Fruit fly (Drosophila melanogaster) Kc167 (cell line): ENCODE measurements around the gene CG32454.
"Not testable (repeated sequence)": the region's sequence is repeated elsewhere in the genome, so short reads cannot be mapped to it uniquely, and the experiment has no call there.

ENCODE experiments used
- Myc ChIP-seq: fragments of >200 bp; optimal IDR thresholded peaks from 2 replicates; lab custom pipeline; 2017; ENCODE audit warnings: missing external identifiers
- Sin3A ChIP-seq: fragments of >200 bp; optimal IDR thresholded peaks from 2 replicates; lab custom pipeline; 2018; ENCODE audit warnings: missing external identifiers
- h ChIP-seq: fragments of >200 bp; optimal IDR thresholded peaks from 3 replicates; lab custom pipeline; 2018; ENCODE audit warnings: missing external identifiers
- insv ChIP-seq: fragments of >200 bp; optimal IDR thresholded peaks from 3 replicates; lab custom pipeline; 2018; ENCODE audit warnings: missing external identifiers
- psq ChIP-seq: fragments of >200 bp; optimal IDR thresholded peaks from 2 replicates; lab custom pipeline; 2017; ENCODE audit warnings: missing external identifiers
- ttk ChIP-seq: sonication (Bioruptor generic); optimal IDR thresholded peaks from 2 replicates; lab custom pipeline; 2017; ENCODE audit warnings: missing external identifiers

The CG32454 gene

dm6 chr3L:22729466-22729865, at the start of gene CG32454:
CG32454 (plus strand) TSS chr3L:22729766.
- TF ChIP-seq Sin3A (lab: Kevin White, UChicago) (no peak), insv (lab: Kevin White, UChicago) (no peak), psq (lab: Kevin White, UChicago) (no peak), ttk (no peak), h (no peak), Myc (lab: Kevin White, UChicago) (no peak)

- TF ChIP-seq Sin3A (lab: Kevin White, UChicago) (no peak), ttk (no peak), psq (lab: Kevin White, UChicago) (no peak)
Observed at dm6 chr3L:22680932-22681331, 48.6 kb upstream of the CG32454 start.

DNA sequence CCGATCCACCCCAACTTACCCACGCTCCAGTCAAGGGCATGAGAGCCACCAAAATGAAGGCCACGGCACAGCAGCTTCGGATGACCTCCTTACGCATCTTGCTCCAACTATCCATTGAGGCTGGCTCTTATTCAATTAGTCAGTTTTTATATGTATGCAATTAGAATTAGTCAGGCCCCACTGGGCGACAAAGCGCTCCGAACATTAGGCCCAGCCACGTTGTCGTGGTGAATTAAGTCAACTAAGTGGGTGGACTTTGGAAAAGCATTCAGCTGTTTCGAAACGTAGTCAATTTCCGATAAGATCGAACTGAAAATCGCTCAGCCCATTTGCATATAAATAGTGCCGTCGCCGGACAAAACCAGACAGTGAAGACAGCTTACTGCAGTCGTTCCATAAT, 42.6 kb upstream of the CG32454 start, which contains the start of the genes CG14455 and CG14456:
CG14455 (minus strand) TSS at position 101 of the 400 bp plus-strand sequence.
CG14456 (plus strand) TSS at position 236 of the 400 bp plus-strand sequence.
- TF ChIP-seq Sin3A (lab: Kevin White, UChicago) = no peak
- TF ChIP-seq ttk = no peak
- no peak for TF ChIP-seq h
- TF ChIP-seq insv (lab: Kevin White, UChicago) = no peak
- no peak for TF ChIP-seq psq (lab: Kevin White, UChicago)
- TF ChIP-seq Myc (lab: Kevin White, UChicago) = no peak

dm6 chr3L:22692428-22692827, 37.1 kb upstream of the CG32454 start, which contains the start of gene CG14454:
CG14454 (minus strand) TSS chr3L:22692528.
- not testable (repeated sequence) for TF ChIP-seq Sin3A (lab: Kevin White, UChicago); insv (lab: Kevin White, UChicago); h

DNA sequence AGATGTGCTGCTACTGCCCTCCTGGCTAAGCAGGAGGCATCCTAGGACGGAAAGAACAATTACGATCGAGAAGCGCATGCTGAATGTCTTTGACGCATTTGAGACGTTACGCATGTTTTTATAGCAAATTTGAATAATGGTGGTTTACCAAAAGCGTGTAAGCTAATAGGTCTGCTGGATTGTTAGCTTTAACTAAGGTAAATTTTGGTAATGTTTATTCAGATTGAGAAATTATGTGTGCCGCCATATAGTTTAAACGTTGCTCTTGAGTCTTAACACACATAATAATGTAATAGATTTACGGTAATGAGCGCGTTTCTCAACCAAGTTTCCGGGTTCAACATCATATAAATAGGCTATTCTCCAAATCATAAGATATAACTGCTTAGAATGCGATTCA, 35.9 kb upstream of the CG32454 start, which contains the start of the genes CG12546 and CG14453:
CG12546 (minus strand) TSS at position 101 of the 400 bp plus-strand sequence.
CG14453 (plus strand) TSS at position 372 of the 400 bp plus-strand sequence.
- TF ChIP-seq psq (lab: Kevin White, UChicago) = no peak
- no peak for TF ChIP-seq Myc (lab: Kevin White, UChicago)
- TF ChIP-seq ttk = no peak
- no peak for TF ChIP-seq h

dm6 chr3L:22695653-22696052, 33.9 kb upstream of the CG32454 start, which contains the start of gene CG14452:
CG14452 (plus strand) TSS chr3L:22695953.
- no peak for TF ChIP-seq psq (lab: Kevin White, UChicago)
- no peak for TF ChIP-seq Myc (lab: Kevin White, UChicago)
- TF ChIP-seq h = no peak
- TF ChIP-seq ttk = no peak
- TF ChIP-seq Sin3A (lab: Kevin White, UChicago) = no peak
- TF ChIP-seq insv (lab: Kevin White, UChicago) = no peak

dm6 chr3L:22696930-22697329, 32.6 kb upstream of the CG32454 start, which contains the start of gene CG32453:
CG32453 (plus strand) TSS chr3L:22697230.
- not testable (repeated sequence) for TF ChIP-seq psq (lab: Kevin White, UChicago); h; insv (lab: Kevin White, UChicago)

- TF ChIP-seq ttk = no peak
- TF ChIP-seq h = no peak
- TF ChIP-seq Sin3A (lab: Kevin White, UChicago) = no peak
- no peak for TF ChIP-seq psq (lab: Kevin White, UChicago)
- no peak for TF ChIP-seq Myc (lab: Kevin White, UChicago)
- TF ChIP-seq insv (lab: Kevin White, UChicago) = no peak
Observed at dm6 chr3L:22699133-22699532, 30.4 kb upstream of the CG32454 start, which contains the start of gene CG45116. CG45116 (plus strand) TSS chr3L:22699433.

- TF ChIP-seq insv (lab: Kevin White, UChicago) = no peak
- TF ChIP-seq Sin3A (lab: Kevin White, UChicago) = no peak
Observed at dm6 chr3L:22711855-22712254, 17.7 kb upstream of the CG32454 start, which contains the start of gene CG11370. CG11370 (plus strand) TSS chr3L:22712155.

DNA sequence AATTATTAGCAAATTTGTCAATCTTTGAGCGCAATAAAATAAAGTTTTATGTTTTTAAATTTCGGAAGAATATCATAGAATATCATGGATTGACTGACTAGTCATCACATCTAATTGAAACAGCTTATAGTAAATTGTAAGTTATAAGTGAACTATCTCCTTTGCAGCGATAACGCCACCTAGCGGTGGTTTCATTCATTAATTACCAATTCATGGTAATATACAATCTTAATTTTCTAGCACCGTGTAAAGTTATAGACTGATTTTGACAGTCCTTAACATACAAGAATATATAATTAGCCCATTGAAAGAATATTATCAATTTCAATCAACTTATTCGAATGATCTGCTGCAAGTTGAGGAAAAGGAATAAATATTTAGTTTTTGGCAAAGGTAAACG, 16.0 kb upstream of the CG32454 start:
- TF ChIP-seq Sin3A (lab: Kevin White, UChicago) = no peak
- no peak for TF ChIP-seq psq (lab: Kevin White, UChicago)
- no peak for TF ChIP-seq Myc (lab: Kevin White, UChicago)

dm6 chr3L:22717137-22717767, 12.3 kb upstream of the CG32454 start, which contains the start of the genes ArfGAP3 and CG32452:
ArfGAP3 (minus strand) TSS chr3L:22717577.
CG32452 (plus strand) TSS chr3L:22717728.
- TF ChIP-seq Sin3A (lab: Kevin White, UChicago) (no peak), psq (lab: Kevin White, UChicago) (peak; percentile 77)

DNA sequence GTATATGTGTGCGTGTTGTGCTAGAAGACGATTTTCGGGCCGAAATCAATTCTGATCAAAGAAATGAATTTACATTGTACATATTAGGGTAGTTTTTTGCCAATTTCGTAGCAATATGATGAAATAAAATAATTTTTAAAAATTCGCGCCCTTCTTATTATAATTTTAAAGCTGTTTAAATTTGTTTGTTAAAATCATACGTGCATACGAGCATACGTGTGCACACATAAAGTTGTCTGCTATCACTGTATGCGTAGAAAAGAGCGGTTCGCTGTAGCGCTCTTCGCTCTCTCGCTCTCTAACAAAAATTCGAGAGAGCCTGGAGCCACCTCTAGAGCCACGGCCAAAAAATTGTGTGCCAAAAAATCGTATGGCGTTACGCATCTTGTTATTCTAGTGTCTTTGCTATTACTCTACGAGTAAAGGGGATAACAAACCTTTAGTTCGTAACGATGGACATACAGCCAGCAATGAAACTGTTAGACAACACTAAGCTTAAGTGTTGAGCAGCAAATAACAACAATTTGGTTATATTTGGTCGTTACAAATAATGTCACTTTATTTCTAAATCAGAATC, 8.8 kb upstream of the CG32454 start, which contains the start of gene mael:
mael (plus strand) TSS at position 510 of the 577 bp plus-strand sequence.
- not testable (repeated sequence) for TF ChIP-seq Myc (lab: Kevin White, UChicago); insv (lab: Kevin White, UChicago); ttk

DNA sequence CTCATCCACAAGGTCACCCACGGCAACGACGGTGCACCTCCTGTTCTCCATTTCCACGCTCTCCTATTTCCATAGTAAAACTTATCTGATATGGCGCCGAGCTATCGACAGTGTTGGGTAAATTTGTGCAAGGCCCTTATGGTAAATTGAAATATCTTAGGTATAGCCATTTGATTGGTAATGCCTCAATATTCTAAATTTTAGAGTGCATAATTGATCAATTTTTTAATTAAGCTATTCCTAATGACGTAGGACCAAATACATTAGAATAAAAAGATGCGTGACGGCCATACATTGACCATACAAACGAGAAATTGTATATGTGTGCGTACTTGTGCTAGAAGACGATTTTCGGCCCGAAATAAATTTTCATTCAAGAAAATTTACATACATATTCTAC, 7.6 kb upstream of the CG32454 start, which contains the start of gene CG14451:
CG14451 (minus strand) TSS at position 101 of the 400 bp plus-strand sequence.
- TF ChIP-seq ttk (no peak), Sin3A (lab: Kevin White, UChicago) (no peak), Myc (lab: Kevin White, UChicago) (no peak), insv (lab: Kevin White, UChicago) (no peak)
